Fruit fly (Drosophila melanogaster): Measurements from ENCODE around the gene CG7300.

CG7300 gene

dm6 chr2L:10703281-10703680 lies 5.4 kb upstream of the CG7300 start, which contains the start of gene CG6415 (continued):
- TF ChIP-seq amos (GFP tag; IDR thresholded peaks at IDR 0.05; ENCODE audit: partially characterized antibody) (no peak), CG7963 (GFP tag; IDR thresholded peaks at IDR 0.05; ENCODE audit: partially characterized antibody) (no peak), CG18011 (GFP tag; optimal IDR thresholded peaks at IDR 0.05) (peak; percentile 11), Lim3 (GFP tag; IDR thresholded peaks at IDR 0.05) (no peak), slbo (GFP tag; IDR thresholded peaks at IDR 0.05) (peak; percentile 86), Blimp-1 (GFP tag; optimal IDR thresholded peaks at IDR 0.05) (peak; percentile 74), Gug (GFP tag; IDR thresholded peaks at IDR 0.05) (peak; percentile 48; the same call in 2 of the 4 replicates), Elba2 (GFP tag; optimal IDR thresholded peaks at IDR 0.05) (no peak), Lpt (GFP tag; optimal IDR thresholded peaks at IDR 0.05) (no peak), CG12744 (GFP tag; optimal IDR thresholded peaks at IDR 0.05) (peak; percentile 12), CG15479 (GFP tag; optimal IDR thresholded peaks at IDR 0.05) (peak; percentile 64), CG6175 (GFP tag; IDR thresholded peaks at IDR 0.05) (no peak), bab2 (GFP tag; optimal IDR thresholded peaks at IDR 0.05) (peak; percentile 73), sug (tag; optimal IDR thresholded peaks at IDR 0.05) (peak; percentile 92), Trl (optimal IDR thresholded peaks at IDR 0.05) (no peak), Trl (GFP tag; optimal IDR thresholded peaks at IDR 0.05) (peak; percentile 47), Nf-YC (tag; optimal IDR thresholded peaks at IDR 0.05) (peak; percentile 62), pho (GFP tag; optimal IDR thresholded peaks at IDR 0.05) (peak; percentile 54), Gsc (GFP tag; IDR thresholded peaks at IDR 0.05) (0 out of 2 replicates have a peak, but pooled peaks have one; percentile 39), CG17829 (tag; optimal IDR thresholded peaks at IDR 0.05) (peak; percentile 80), CG18262 (tag; optimal IDR thresholded peaks at IDR 0.05) (peak; percentile 81), zf30C (GFP tag; optimal IDR thresholded peaks at IDR 0.05) (peak; percentile 66), CG32767 (GFP tag; IDR thresholded peaks at IDR 0.05) (peak; percentile 21; the same call in 1 of the 2 replicates), gsb-n (tag; optimal IDR thresholded peaks at IDR 0.05) (peak; percentile 70), vnd (GFP tag; IDR thresholded peaks at IDR 0.05; ENCODE audit: partially characterized antibody) (no peak), CG7556 (GFP tag; optimal IDR thresholded peaks at IDR 0.05) (peak; percentile 70), CG13624 (GFP tag; optimal IDR thresholded peaks at IDR 0.05) (peak; percentile 70), Xrp1 (GFP tag; IDR thresholded peaks at IDR 0.05) (peak; percentile 86), CG17359 (tag; optimal IDR thresholded peaks at IDR 0.05) (peak; percentile 77), nerfin-2 (GFP tag; IDR thresholded peaks at IDR 0.05; ENCODE audit: partially characterized antibody) (no peak), B-H1 (GFP tag; IDR thresholded peaks at IDR 0.05) (peak; percentile 53), MESR4 (GFP tag; optimal IDR thresholded peaks at IDR 0.05) (no peak), CG8290 (GFP tag; optimal IDR thresholded peaks at IDR 0.05) (no peak), CG8290 (tag; optimal IDR thresholded peaks at IDR 0.05) (peak in 1 of 2 experiments; percentile 80), stwl (tag; optimal IDR thresholded peaks at IDR 0.05) (no peak), CG15696 (tag; optimal IDR thresholded peaks at IDR 0.05) (peak; percentile 81), Oli (tag; optimal IDR thresholded peaks at IDR 0.05) (peak; percentile 78), slou (GFP tag; optimal IDR thresholded peaks at IDR 0.05) (peak; percentile 25), ato (GFP tag; IDR thresholded peaks at IDR 0.05; ENCODE audit: partially characterized antibody) (no peak), nerfin-1 (tag; optimal IDR thresholded peaks at IDR 0.05) (no peak), CG12236 (GFP tag; optimal IDR thresholded peaks at IDR 0.05) (peak; percentile 32), dmrt11E (tag; optimal IDR thresholded peaks at IDR 0.05) (peak; percentile 80), bowl (GFP tag; IDR thresholded peaks at IDR 0.05) (no peak), cas (GFP tag; IDR thresholded peaks at IDR 0.05) (0 out of 2 replicates have a peak, but pooled peaks have one; percentile 19), CG3281 (GFP tag; optimal IDR thresholded peaks at IDR 0.05) (peak; percentile 76), CG14441 (GFP tag; IDR thresholded peaks at IDR 0.05) (peak; percentile 77), otp (GFP tag; IDR thresholded peaks at IDR 0.05) (peak; percentile 76; the same call in 2 of the 3 replicates), CG9609 (GFP tag; optimal IDR thresholded peaks at IDR 0.05) (peak; percentile 66), CG16813 (GFP tag; IDR thresholded peaks at IDR 0.05; ENCODE audit: partially characterized antibody) (no peak), so (GFP tag; IDR thresholded peaks at IDR 0.05) (peak; percentile 76), CG11695 (GFP tag; IDR thresholded peaks at IDR 0.05) (peak; percentile 81; the same call in 2 of the 3 replicates)
